Worm (Caenorhabditis elegans) whole organism, L1 larva: ENCODE results near the gene R08E3.1.
A peak's percentile ranks its signal among the peaks of the same experiment; 100 is the strongest.

ENCODE experiments used
- C16A3.4 ChIP-seq: fragments of 150-350 bp; optimal IDR thresholded peaks from 2 replicates; lab custom pipeline; 2014; ENCODE audit warnings: missing biosample characterization, missing genetic modification characterization
- F16B12.6 ChIP-seq: fragments of 150-350 bp; optimal IDR thresholded peaks from 2 replicates; lab custom pipeline; 2014; ENCODE audit warnings: missing biosample characterization, missing genetic modification characterization
- aha-1 ChIP-seq: fragments of 150-350 bp; optimal IDR thresholded peaks from 2 replicates; lab custom pipeline; 2014; ENCODE audit warnings: missing biosample characterization, missing genetic modification characterization
- aly-2 ChIP-seq: fragments of 150-350 bp; optimal IDR thresholded peaks from 2 replicates; lab custom pipeline; 2014; ENCODE audit warnings: missing biosample characterization, missing genetic modification characterization
- ama-1 ChIP-seq: fragments of 150-350 bp; optimal IDR thresholded peaks from 2 replicates; lab custom pipeline; 2014
- blmp-1 ChIP-seq: fragments of 150-350 bp; optimal IDR thresholded peaks from 2 replicates; lab custom pipeline; 2014; ENCODE audit warnings: missing biosample characterization, missing genetic modification characterization
- ceh-82 ChIP-seq, 3 experiments: fragments of 150-350 bp in 1 of 3; sonication (generic microtip) in 2 of 3; optimal IDR thresholded peaks; 2 replicates each; lab custom pipeline; 2014 to 2017; ENCODE audit warnings: missing biosample characterization in 3 of 3, missing genetic modification characterization in 3 of 3
- ceh-88 ChIP-seq: fragments of 200-800 bp; sonication (Bioruptor generic); IDR thresholded peaks from 2 replicates; pipeline ENCODE4 v1.3.6; 2022; ENCODE audit warnings: missing genetic modification characterization, missing compliant biosample characterization
- ces-1 ChIP-seq: fragments of 150-350 bp; optimal IDR thresholded peaks from 2 replicates; lab custom pipeline; 2014; ENCODE audit warnings: missing biosample characterization, missing genetic modification reagents, missing genetic modification characterization
- dpl-1 ChIP-seq, 3 experiments: fragments of 150-350 bp in 2 of 3; sonication (generic microtip) in 1 of 3; optimal IDR thresholded peaks; 2 replicates each; lab custom pipeline; 2014 to 2017; ENCODE audit warnings: missing biosample characterization in 3 of 3, missing genetic modification characterization in 3 of 3, missing genetic modification reagents in 3 of 3
- dsc-1 ChIP-seq: sonication (generic microtip); optimal IDR thresholded peaks from 2 replicates; lab custom pipeline; 2016; ENCODE audit warnings: mild to moderate bottlenecking, missing genetic modification characterization, missing compliant biosample characterization
- efl-1 ChIP-seq, 4 experiments: fragments of 150-350 bp; optimal IDR thresholded peaks in 3 of 4; peaks in 1 of 4; 1 replicate in 1 of 4; 2 replicates in 3 of 4; lab custom pipeline; 2014; ENCODE audit warnings: missing biosample characterization in 2 of 4, missing genetic modification characterization in 2 of 4, missing genetic modification reagents in 2 of 4
- egl-13 ChIP-seq: sonication (generic microtip); optimal IDR thresholded peaks from 2 replicates; lab custom pipeline; 2016; ENCODE audit warnings: missing genotype, missing genetic modification reagents, missing genetic modification characterization, missing compliant biosample characterization
- egl-27 ChIP-seq, 2 experiments: fragments of 150-350 bp in 1 of 2; sonication (generic microtip); optimal IDR thresholded peaks; 3 replicates each; lab custom pipeline; 2017 to 2018; ENCODE audit warnings: missing biosample characterization in 2 of 2, missing genetic modification characterization in 2 of 2, missing genetic modification reagents in 2 of 2
- elt-2 ChIP-seq: sonication (generic microtip); optimal IDR thresholded peaks from 2 replicates; lab custom pipeline; 2016; ENCODE audit warnings: missing genetic modification characterization, mild to moderate bottlenecking, inconsistent platforms, missing compliant biosample characterization, missing genetic modification reagents
- elt-3 ChIP-seq, 6 experiments: fragments of 150-350 bp in 1 of 6; sonication (generic microtip); optimal IDR thresholded peaks; 2 replicates each; lab custom pipeline; 2017 to 2018; ENCODE audit warnings: missing biosample characterization in 6 of 6, missing genetic modification characterization in 6 of 6, inconsistent platforms in 1 of 6
- fkh-10 ChIP-seq: sonication (generic microtip); optimal IDR thresholded peaks from 2 replicates; lab custom pipeline; 2017; ENCODE audit warnings: missing biosample characterization, missing genetic modification reagents, missing genetic modification characterization
- hpl-2 ChIP-seq: fragments of 150-350 bp; optimal IDR thresholded peaks from 2 replicates; lab custom pipeline; 2014; ENCODE audit warnings: missing biosample characterization, missing genetic modification reagents, missing genetic modification characterization
- irx-1 ChIP-seq: sonication (generic microtip); optimal IDR thresholded peaks from 2 replicates; lab custom pipeline; 2016; ENCODE audit warnings: missing genetic modification characterization, missing compliant biosample characterization
- isw-1 ChIP-seq: fragments of 200-800 bp; sonication (Bioruptor generic); IDR thresholded peaks from 2 replicates; pipeline ENCODE4 v1.3.6; 2022; ENCODE audit warnings: missing genetic modification characterization, missing compliant biosample characterization
- lin-14 ChIP-seq: fragments of 200-800 bp; sonication (Bioruptor generic); optimal IDR thresholded peaks from 2 replicates; lab custom pipeline; 2018; ENCODE audit warnings: mild to moderate bottlenecking, missing genetic modification characterization, moderate library complexity, missing compliant biosample characterization
- lin-35 ChIP-seq, 2 experiments: fragments of 150-350 bp; optimal IDR thresholded peaks; 2 replicates each; lab custom pipeline; 2014; ENCODE audit warnings: missing biosample characterization in 2 of 2, missing genetic modification characterization in 2 of 2, missing genetic modification reagents in 2 of 2
- lir-3 ChIP-seq: sonication (generic microtip); optimal IDR thresholded peaks from 2 replicates; lab custom pipeline; 2016; ENCODE audit warnings: mild to moderate bottlenecking, missing genetic modification characterization, moderate library complexity, missing compliant biosample characterization; ENCODE audit not compliant: poor library complexity
- lsy-2 ChIP-seq, 2 experiments: fragments of 150-350 bp; optimal IDR thresholded peaks; 2 replicates each; lab custom pipeline; 2014; ENCODE audit warnings: missing biosample characterization in 2 of 2, missing genetic modification characterization in 2 of 2
- mab-9 ChIP-seq: fragments of 200-800 bp; sonication (Bioruptor generic); IDR thresholded peaks from 2 replicates; pipeline ENCODE4 v1.3.6; 2022; ENCODE audit warnings: missing genetic modification reagents, missing genetic modification characterization, missing compliant biosample characterization
- mep-1 ChIP-seq: fragments of 150-350 bp; optimal IDR thresholded peaks from 2 replicates; lab custom pipeline; 2014; ENCODE audit warnings: missing biosample characterization, missing genetic modification characterization
- nhr-12 ChIP-seq: sonication (generic microtip); optimal IDR thresholded peaks from 2 replicates; lab custom pipeline; 2017; ENCODE audit warnings: missing biosample characterization, missing genetic modification characterization
- nhr-19 ChIP-seq: fragments of 200-800 bp; sonication (Bioruptor generic); conservative IDR thresholded peaks from 2 replicates; pipeline ENCODE4 v1.3.6; 2022; ENCODE audit warnings: missing genetic modification characterization, missing compliant biosample characterization
- nhr-20 ChIP-seq: sonication (generic microtip); optimal IDR thresholded peaks from 2 replicates; lab custom pipeline; 2016; ENCODE audit warnings: mild to moderate bottlenecking, missing genetic modification characterization, missing compliant biosample characterization
- nhr-28 ChIP-seq: fragments of 150-350 bp; optimal IDR thresholded peaks from 2 replicates; lab custom pipeline; 2014; ENCODE audit warnings: missing biosample characterization, missing genetic modification characterization
- nhr-47 ChIP-seq: sonication (generic microtip); optimal IDR thresholded peaks from 2 replicates; lab custom pipeline; 2016; ENCODE audit warnings: mild to moderate bottlenecking, missing genetic modification characterization, moderate library complexity, missing compliant biosample characterization
- nhr-71 ChIP-seq: sonication (generic microtip); optimal IDR thresholded peaks from 2 replicates; lab custom pipeline; 2016; ENCODE audit warnings: mild to moderate bottlenecking, missing genetic modification characterization, moderate library complexity, missing compliant biosample characterization
- nhr-76 ChIP-seq: sonication (generic microtip); optimal IDR thresholded peaks from 2 replicates; lab custom pipeline; 2017; ENCODE audit warnings: missing biosample characterization, missing genetic modification characterization
- nhr-77 ChIP-seq: fragments of 150-350 bp; optimal IDR thresholded peaks from 2 replicates; lab custom pipeline; 2014; ENCODE audit warnings: missing biosample characterization, missing genetic modification characterization
- pag-3 ChIP-seq: sonication (generic microtip); optimal IDR thresholded peaks from 2 replicates; lab custom pipeline; 2017; ENCODE audit warnings: missing genetic modification characterization, mild to moderate bottlenecking, missing compliant biosample characterization, antibody characterized with exemption, borderline replicate concordance; ENCODE audit not compliant: insufficient read depth
- pax-3 ChIP-seq: fragments of 200-800 bp; sonication (Bioruptor generic); optimal IDR thresholded peaks from 2 replicates; lab custom pipeline; 2018; ENCODE audit warnings: mild to moderate bottlenecking, missing genetic modification characterization, moderate library complexity, missing compliant biosample characterization
- pqm-1 ChIP-seq: sonication (generic microtip); optimal IDR thresholded peaks from 3 replicates; lab custom pipeline; 2017; ENCODE audit warnings: missing biosample characterization, missing genetic modification characterization
- rnt-1 ChIP-seq: sonication (generic microtip); optimal IDR thresholded peaks from 2 replicates; lab custom pipeline; 2016; ENCODE audit warnings: mild to moderate bottlenecking, missing genetic modification characterization, moderate library complexity, missing compliant biosample characterization
- skn-1 ChIP-seq: fragments of 150-350 bp; optimal IDR thresholded peaks from 2 replicates; lab custom pipeline; 2014; ENCODE audit warnings: missing biosample characterization, missing genetic modification characterization
- snpc-4 ChIP-seq: fragments of 150-350 bp; optimal IDR thresholded peaks from 2 replicates; lab custom pipeline; 2014; ENCODE audit warnings: missing biosample characterization, missing genetic modification characterization
- snu-23 ChIP-seq: sonication (generic microtip); optimal IDR thresholded peaks from 2 replicates; lab custom pipeline; 2016; ENCODE audit warnings: missing genetic modification characterization, missing compliant biosample characterization
- sptf-1 ChIP-seq: fragments of 150-350 bp; optimal IDR thresholded peaks from 2 replicates; lab custom pipeline; 2014; ENCODE audit warnings: missing biosample characterization, missing genetic modification characterization
- sup-37 ChIP-seq: fragments of 200-800 bp; sonication (Bioruptor generic); optimal IDR thresholded peaks from 2 replicates; lab custom pipeline; 2018; ENCODE audit warnings: mild to moderate bottlenecking, missing genetic modification characterization, missing compliant biosample characterization
- swsn-7 ChIP-seq: sonication (generic microtip); optimal IDR thresholded peaks from 2 replicates; lab custom pipeline; 2016; ENCODE audit warnings: missing genetic modification characterization, missing compliant biosample characterization
- unc-130 ChIP-seq: fragments of 150-350 bp; optimal IDR thresholded peaks from 2 replicates; lab custom pipeline; 2017; ENCODE audit warnings: missing biosample characterization, missing genetic modification characterization, inconsistent platforms
- unc-30 ChIP-seq: sonication (generic microtip); optimal IDR thresholded peaks from 2 replicates; lab custom pipeline; 2017; ENCODE audit warnings: missing biosample characterization, missing genetic modification characterization
- unc-98 ChIP-seq: fragments of 200-800 bp; sonication (Bioruptor generic); IDR thresholded peaks from 2 replicates; pipeline ENCODE4 v1.3.6; 2022; ENCODE audit warnings: missing genetic modification characterization, missing compliant biosample characterization
- vab-15 ChIP-seq: sonication (generic microtip); optimal IDR thresholded peaks from 2 replicates; lab custom pipeline; 2017; ENCODE audit warnings: missing genotype, mild to moderate bottlenecking, missing genetic modification characterization, missing compliant biosample characterization
- xbp-1 ChIP-seq: sonication (generic microtip); optimal IDR thresholded peaks from 2 replicates; lab custom pipeline; 2016; ENCODE audit warnings: missing genetic modification characterization, missing compliant biosample characterization

R08E3.1 gene

ce11 chrX:4813115-4813732, 9.2 kb upstream of the R08E3.1 start (continued):
- TF ChIP-seq pax-3 (tag; lab: Kevin White, UChicago) (no peak), sptf-1 (tag; lab: Kevin White, UChicago) (no peak), ceh-82 (tag; optimal IDR thresholded peaks at IDR 0.05; lab: Kevin White, UChicago) (no peak), aly-2 (tag; lab: Kevin White, UChicago) (no peak), snu-23 (GFP tag; lab: Kevin White, UChicago) (peak; percentile 56), egl-27 (tag; optimal IDR thresholded peaks at IDR 0.05; lab: Kevin White, UChicago) (no peak), isw-1 (GFP tag; lab: Robert Waterston, UW) (no peak), dpl-1 (GFP tag; optimal IDR thresholded peaks at IDR 0.05; lab: Kevin White, UChicago) (peak in 1 of 3 experiments; percentile 5), ama-1 (lab: Kevin White, UChicago) (no peak), aha-1 (tag; lab: Kevin White, UChicago) (no peak), lin-14 (GFP tag; lab: Kevin White, UChicago) (peak; percentile 65), dsc-1 (no peak), pag-3 (tag; lab: Kevin White, UChicago) (peak; percentile 80), nhr-47 (tag; lab: Kevin White, UChicago) (no peak), unc-130 (tag; lab: Kevin White, UChicago) (no peak), ceh-88 (no peak), ces-1 (GFP tag; lab: Kevin White, UChicago) (no peak), hpl-2 (GFP tag; lab: Kevin White, UChicago) (no peak)

ce11 chrX:4818252-4818651, 4.2 kb upstream of the R08E3.1 start, which contains the start of gene R08E3.3:
Gene R08E3.3, plus strand, starts transcription at chrX:4818593.
- no peak for TF ChIP-seq lir-3
- peak; percentile 68 for TF ChIP-seq mep-1
- no peak for TF ChIP-seq nhr-19 (GFP tag; lab: Robert Waterston, UW)
- TF ChIP-seq efl-1 (optimal IDR thresholded peaks at IDR 0.05; lab: Kevin White, UChicago) = peak; percentile 3 to 25
- peak in 1 of 2 experiments; percentile 93 for TF ChIP-seq efl-1 (GFP tag; optimal IDR thresholded peaks at IDR 0.05 in 1 of 2; lab: Kevin White, UChicago)
- no peak for TF ChIP-seq sup-37 (GFP tag; lab: Kevin White, UChicago)
- TF ChIP-seq snpc-4 (tag; lab: Kevin White, UChicago) = peak; percentile 4
- TF ChIP-seq nhr-20 = peak; percentile 37
- TF ChIP-seq unc-30 (tag; lab: Kevin White, UChicago) = no peak
- TF ChIP-seq fkh-10 (GFP tag; lab: Kevin White, UChicago) = no peak
- TF ChIP-seq nhr-76 (tag; lab: Kevin White, UChicago) = no peak
- TF ChIP-seq F16B12.6 (tag; lab: Kevin White, UChicago) = peak; percentile 79
- TF ChIP-seq egl-27 (tag; optimal IDR thresholded peaks at IDR 0.05; lab: Kevin White, UChicago) = no peak
- TF ChIP-seq elt-3 (tag; optimal IDR thresholded peaks at IDR 0.05; lab: Kevin White, UChicago) = no peak
- TF ChIP-seq nhr-71 (tag; lab: Kevin White, UChicago) = peak; percentile 56
- no peak for TF ChIP-seq mab-9 (GFP tag; lab: Robert Waterston, UW)
- peak; percentile 44 for TF ChIP-seq xbp-1 (tag; lab: Kevin White, UChicago)
- TF ChIP-seq egl-13 (tag; lab: Kevin White, UChicago) = no peak
- no peak for TF ChIP-seq skn-1 (tag; lab: Kevin White, UChicago)
- peak; percentile 29 for TF ChIP-seq elt-2
- TF ChIP-seq aly-2 (tag; lab: Kevin White, UChicago) = no peak
- TF ChIP-seq pqm-1 (tag; lab: Kevin White, UChicago) = no peak
- TF ChIP-seq irx-1 (tag; lab: Kevin White, UChicago) = peak; percentile 25
- TF ChIP-seq dpl-1 (GFP tag; optimal IDR thresholded peaks at IDR 0.05; lab: Kevin White, UChicago) = peak in 2 of 3 experiments; percentile 11 to 34
- no peak for TF ChIP-seq dsc-1
- TF ChIP-seq vab-15 (tag; lab: Kevin White, UChicago) = no peak
- TF ChIP-seq swsn-7 (tag; lab: Kevin White, UChicago) = peak; percentile 34
- TF ChIP-seq C16A3.4 (tag; lab: Kevin White, UChicago) = peak; percentile 54
- no peak for TF ChIP-seq pag-3 (tag; lab: Kevin White, UChicago)
- no peak for TF ChIP-seq ama-1 (lab: Kevin White, UChicago)
- TF ChIP-seq rnt-1 (tag; lab: Kevin White, UChicago) = peak; percentile 2
- TF ChIP-seq unc-98 (GFP tag; lab: Robert Waterston, UW) = no peak
- TF ChIP-seq nhr-12 (tag; lab: Kevin White, UChicago) = no peak
- peak; percentile 61 for TF ChIP-seq snu-23 (GFP tag; lab: Kevin White, UChicago)
- peak; percentile 70 for TF ChIP-seq blmp-1
- no peak for TF ChIP-seq nhr-77 (tag; lab: Kevin White, UChicago)
- TF ChIP-seq lin-35 (GFP tag; optimal IDR thresholded peaks at IDR 0.05; lab: Kevin White, UChicago) = peak; percentile 33 to 52
- peak; percentile 94 to 98 for TF ChIP-seq lsy-2 (tag; optimal IDR thresholded peaks at IDR 0.05; lab: Kevin White, UChicago)
- no peak for TF ChIP-seq nhr-28 (tag; lab: Kevin White, UChicago)
